Fruit fly (Drosophila melanogaster) whole organism, embryonic: ENCODE data around the gene CG18473.

Experiments
- Adf1 ChIP-seq: fragments of 200-800 bp; sonication (Bioruptor generic); IDR thresholded peaks from 2 replicates; pipeline ENCODE4 v1.3.6; 2022; ENCODE audit warnings: missing biosample characterization, missing genetic modification characterization
- Asciz ChIP-seq: fragments of 200-800 bp; sonication (Bioruptor generic); optimal IDR thresholded peaks from 2 replicates; lab custom pipeline; 2017; ENCODE audit warnings: missing biosample characterization, mild to moderate bottlenecking, missing genetic modification characterization, missing genetic modification reagents
- CG10321 ChIP-seq: fragments of 200-800 bp; sonication (Bioruptor generic); IDR thresholded peaks from 2 replicates; pipeline ENCODE4 v1.3.6; 2022; ENCODE audit warnings: missing biosample characterization, missing genetic modification characterization
- CG11085 ChIP-seq: fragments of 200-800 bp; sonication (Bioruptor generic); IDR thresholded peaks from 2 replicates; pipeline ENCODE4 v1.3.6; 2022; ENCODE audit warnings: missing biosample characterization, missing genetic modification characterization
- CG11504 ChIP-seq: fragments of 200-800 bp; sonication (Bioruptor generic); optimal IDR thresholded peaks from 3 replicates; lab custom pipeline; 2019; ENCODE audit warnings: missing biosample characterization, mild to moderate bottlenecking, missing genetic modification characterization, moderate library complexity
- CG11696 ChIP-seq: fragments of 200-800 bp; sonication (Bioruptor generic); IDR thresholded peaks from 2 replicates; pipeline ENCODE4 v1.3.6; 2022; ENCODE audit warnings: missing biosample characterization, missing genetic modification characterization
- CG1233 ChIP-seq: fragments of 200-800 bp; sonication (Bioruptor generic); optimal IDR thresholded peaks from 4 replicates; lab custom pipeline; 2018; ENCODE audit warnings: missing biosample characterization, mild to moderate bottlenecking, missing genetic modification characterization
- CG13624 ChIP-seq: fragments of 200-800 bp; sonication (Bioruptor generic); optimal IDR thresholded peaks from 2 replicates; lab custom pipeline; 2016; ENCODE audit warnings: missing biosample characterization, missing genetic modification characterization
- CG13775 ChIP-seq: fragments of 200-800 bp; sonication (Bioruptor generic); optimal IDR thresholded peaks from 3 replicates; lab custom pipeline; 2017; ENCODE audit warnings: missing biosample characterization, mild to moderate bottlenecking, missing genetic modification characterization
- CG15269 ChIP-seq: fragments of 200-800 bp; sonication (Bioruptor generic); optimal IDR thresholded peaks from 2 replicates; lab custom pipeline; 2018; ENCODE audit warnings: missing biosample characterization, mild to moderate bottlenecking, missing genetic modification characterization, moderate library complexity
- CG16779 ChIP-seq: fragments of 200-800 bp; sonication (Bioruptor generic); IDR thresholded peaks from 2 replicates; pipeline ENCODE4 v1.3.6; 2022; ENCODE audit warnings: missing biosample characterization, missing genetic modification characterization
- CG18011 ChIP-seq: fragments of 200-800 bp; sonication (Bioruptor generic); optimal IDR thresholded peaks from 2 replicates; lab custom pipeline; 2017; ENCODE audit warnings: missing biosample characterization, missing genetic modification characterization, mild to moderate bottlenecking, moderate library complexity, missing genotype
- CG18619 ChIP-seq: fragments of 200-800 bp; sonication (Bioruptor generic); optimal IDR thresholded peaks from 3 replicates; lab custom pipeline; 2017; ENCODE audit warnings: missing biosample characterization, mild to moderate bottlenecking, missing genetic modification characterization
- CG30431 ChIP-seq: fragments of 200-800 bp; sonication (Bioruptor generic); optimal IDR thresholded peaks from 2 replicates; lab custom pipeline; 2017; ENCODE audit warnings: missing biosample characterization, missing genetic modification characterization
- CG33213 ChIP-seq: fragments of 200-800 bp; sonication (Bioruptor generic); optimal IDR thresholded peaks from 3 replicates; lab custom pipeline; 2016; ENCODE audit warnings: missing biosample characterization, missing genetic modification characterization
- CG34224 ChIP-seq: fragments of 200-800 bp; sonication (Bioruptor generic); IDR thresholded peaks from 3 replicates; pipeline ENCODE4 v1.3.6; 2022; ENCODE audit warnings: missing biosample characterization, missing genetic modification characterization; ENCODE audit not compliant: partially characterized antibody
- CG4820 ChIP-seq: fragments of 200-800 bp; sonication (Bioruptor generic); optimal IDR thresholded peaks from 3 replicates; lab custom pipeline; 2016; ENCODE audit warnings: missing biosample characterization, missing genetic modification characterization
- CG7357 ChIP-seq: fragments of 200-800 bp; sonication (Bioruptor generic); IDR thresholded peaks from 3 replicates; pipeline ENCODE4 v1.3.6; 2022; ENCODE audit warnings: missing biosample characterization, missing genetic modification characterization
- CG7963 ChIP-seq: fragments of 200-800 bp; sonication (Bioruptor generic); IDR thresholded peaks from 3 replicates; pipeline ENCODE4 v1.3.6; 2022; ENCODE audit warnings: missing biosample characterization, missing genetic modification characterization; ENCODE audit not compliant: partially characterized antibody
- CG8765 ChIP-seq: fragments of 200-800 bp; sonication (Bioruptor generic); IDR thresholded peaks from 2 replicates; pipeline ENCODE4 v1.3.6; 2022; ENCODE audit warnings: missing biosample characterization, missing genetic modification characterization
- Dll ChIP-seq: fragments of 200-800 bp; sonication (Bioruptor generic); IDR thresholded peaks from 4 replicates; pipeline ENCODE4 v1.3.6; 2022; ENCODE audit warnings: missing biosample characterization, missing genetic modification characterization; ENCODE audit not compliant: partially characterized antibody
- GATAe ChIP-seq: fragments of 200-800 bp; sonication (Bioruptor generic); conservative IDR thresholded peaks from 2 replicates; pipeline ENCODE4 v1.3.6; 2022; ENCODE audit warnings: missing biosample characterization, missing genetic modification characterization
- Hey ChIP-seq: fragments of 200-800 bp; sonication (Bioruptor generic); optimal IDR thresholded peaks from 3 replicates; lab custom pipeline; 2018; ENCODE audit warnings: missing biosample characterization, mild to moderate bottlenecking, missing genetic modification characterization
- Kr ChIP-seq: fragments of 200-800 bp; sonication (Bioruptor generic); optimal IDR thresholded peaks from 2 replicates; lab custom pipeline; 2017; ENCODE audit warnings: missing biosample characterization, mild to moderate bottlenecking, missing genetic modification characterization
- Mes4 ChIP-seq: fragments of 200-800 bp; sonication (Bioruptor generic); optimal IDR thresholded peaks from 2 replicates; lab custom pipeline; 2016; ENCODE audit warnings: missing biosample characterization, missing genetic modification characterization
- Sin3A ChIP-seq: fragments of >200 bp; optimal IDR thresholded peaks from 2 replicates; lab custom pipeline; 2018
- TFAM ChIP-seq: fragments of 200-800 bp; sonication (Bioruptor generic); optimal IDR thresholded peaks from 2 replicates; lab custom pipeline; 2017; ENCODE audit warnings: missing biosample characterization, missing genetic modification characterization, inconsistent platforms
- Xbp1 ChIP-seq: fragments of 200-800 bp; sonication (Bioruptor generic); optimal IDR thresholded peaks from 3 replicates; lab custom pipeline; 2016; ENCODE audit warnings: missing biosample characterization, mild to moderate bottlenecking, missing genetic modification characterization
- YL-1 ChIP-seq: fragments of 200-800 bp; sonication (Bioruptor generic); optimal IDR thresholded peaks from 3 replicates; lab custom pipeline; 2017; ENCODE audit warnings: missing biosample characterization, mild to moderate bottlenecking, missing genetic modification characterization
- ap ChIP-seq: fragments of 200-800 bp; sonication (Bioruptor generic); IDR thresholded peaks from 2 replicates; pipeline ENCODE4 v1.3.6; 2022; ENCODE audit warnings: missing biosample characterization, missing genetic modification characterization
- bab2 ChIP-seq: fragments of 200-800 bp; sonication (Bioruptor generic); optimal IDR thresholded peaks from 2 replicates; lab custom pipeline; 2016; ENCODE audit warnings: missing biosample characterization, missing genetic modification characterization
- bowl ChIP-seq: fragments of 200-800 bp; sonication (Bioruptor generic); IDR thresholded peaks from 2 replicates; pipeline ENCODE4 v1.3.6; 2022; ENCODE audit warnings: missing biosample characterization, missing genetic modification characterization
- cwo ChIP-seq: fragments of 200-800 bp; sonication (Bioruptor generic); optimal IDR thresholded peaks from 3 replicates; lab custom pipeline; 2017; ENCODE audit warnings: missing biosample characterization, missing genetic modification characterization, mild to moderate bottlenecking, moderate library complexity, missing genetic modification reagents
- eyg ChIP-seq: fragments of 200-800 bp; sonication (Bioruptor generic); optimal IDR thresholded peaks from 3 replicates; lab custom pipeline; 2016; ENCODE audit warnings: missing biosample characterization, missing genetic modification characterization
- fru ChIP-seq: fragments of >200 bp; optimal IDR thresholded peaks from 2 replicates; lab custom pipeline; 2017
- gcm2 ChIP-seq: fragments of 200-800 bp; sonication (Bioruptor generic); optimal IDR thresholded peaks from 2 replicates; lab custom pipeline; 2016; ENCODE audit warnings: missing biosample characterization, missing genetic modification characterization
- h ChIP-seq: fragments of >200 bp; optimal IDR thresholded peaks from 2 replicates; lab custom pipeline; 2017
- hb ChIP-seq: fragments of 200-800 bp; sonication (Bioruptor generic); IDR thresholded peaks from 3 replicates; pipeline ENCODE4 v1.3.6; 2022; ENCODE audit warnings: missing biosample characterization, missing genetic modification characterization; ENCODE audit not compliant: partially characterized antibody
- hth ChIP-seq: fragments of >200 bp; optimal IDR thresholded peaks from 2 replicates; lab custom pipeline; 2017; ENCODE audit warnings: inconsistent platforms
- kah ChIP-seq: fragments of 200-800 bp; sonication (Bioruptor generic); optimal IDR thresholded peaks from 2 replicates; lab custom pipeline; 2018; ENCODE audit warnings: missing biosample characterization, mild to moderate bottlenecking, missing genetic modification characterization
- maf-S ChIP-seq: fragments of 200-800 bp; sonication (Bioruptor generic); optimal IDR thresholded peaks from 2 replicates; lab custom pipeline; 2016; ENCODE audit warnings: missing biosample characterization, missing genetic modification characterization
- org-1 ChIP-seq: fragments of 200-800 bp; sonication (Bioruptor generic); optimal IDR thresholded peaks from 2 replicates; lab custom pipeline; 2017; ENCODE audit warnings: missing biosample characterization, missing genetic modification characterization
- pb ChIP-seq: fragments of 200-800 bp; sonication (Bioruptor generic); optimal IDR thresholded peaks from 3 replicates; lab custom pipeline; 2016; ENCODE audit warnings: missing biosample characterization, missing genetic modification characterization
- phol ChIP-seq: fragments of 200-800 bp; sonication (Bioruptor generic); optimal IDR thresholded peaks from 3 replicates; lab custom pipeline; 2018; ENCODE audit warnings: missing biosample characterization, mild to moderate bottlenecking, missing genetic modification characterization, moderate library complexity
- repo ChIP-seq: fragments of 200-800 bp; sonication (Bioruptor generic); optimal IDR thresholded peaks from 2 replicates; lab custom pipeline; 2016; ENCODE audit warnings: missing biosample characterization, missing genetic modification characterization
- rib ChIP-seq: fragments of 200-800 bp; sonication (Bioruptor generic); IDR thresholded peaks from 2 replicates; pipeline ENCODE4 v1.3.6; 2022; ENCODE audit warnings: missing biosample characterization, missing genetic modification characterization
- salm ChIP-seq: fragments of 200-800 bp; sonication (Bioruptor generic); optimal IDR thresholded peaks from 2 replicates; lab custom pipeline; 2018; ENCODE audit warnings: missing biosample characterization, mild to moderate bottlenecking, missing genetic modification characterization
- sd ChIP-seq: fragments of 200-800 bp; sonication (Bioruptor generic); optimal IDR thresholded peaks from 3 replicates; lab custom pipeline; 2018; ENCODE audit warnings: missing biosample characterization, mild to moderate bottlenecking, missing genetic modification characterization, moderate library complexity
- slp2 ChIP-seq: fragments of 200-800 bp; sonication (Bioruptor generic); optimal IDR thresholded peaks from 2 replicates; lab custom pipeline; 2016; ENCODE audit warnings: missing biosample characterization, missing genetic modification characterization
- sna ChIP-seq: fragments of 200-800 bp; sonication (Bioruptor generic); IDR thresholded peaks from 2 replicates; pipeline ENCODE4 v1.3.6; 2022; ENCODE audit warnings: missing biosample characterization, missing genetic modification characterization; ENCODE audit not compliant: partially characterized antibody
- wek ChIP-seq: fragments of 200-800 bp; sonication (Bioruptor generic); optimal IDR thresholded peaks from 3 replicates; lab custom pipeline; 2018; ENCODE audit warnings: missing biosample characterization, mild to moderate bottlenecking, missing genetic modification characterization, moderate library complexity

CG18473 gene

dm6 chr3R:9378644-9379411 is 15.7 kb downstream of the CG18473 start (continued):
- no peak for TF ChIP-seq Adf1 (GFP tag; lab: Robert Waterston, UW)
- TF ChIP-seq CG13624 (GFP tag; lab: Kevin White, UChicago): peak; percentile 7
- no peak for TF ChIP-seq pb (GFP tag; lab: Kevin White, UChicago)
- TF ChIP-seq Asciz: no peak
- TF ChIP-seq Mes4 (GFP tag; lab: Kevin White, UChicago): no peak
- TF ChIP-seq CG1233 (GFP tag; lab: Kevin White, UChicago): peak; percentile 43
- no peak for TF ChIP-seq fru (lab: Kevin White, UChicago)
- peak; percentile 32; the same call in 1 of the 3 replicates for TF ChIP-seq CG7357 (GFP tag; lab: Robert Waterston, UW)
- TF ChIP-seq maf-S (GFP tag; lab: Kevin White, UChicago): no peak
- TF ChIP-seq Dll: no peak
- TF ChIP-seq GATAe: no peak
- no peak for TF ChIP-seq CG34224
- no peak for TF ChIP-seq YL-1 (GFP tag; lab: Kevin White, UChicago)
- TF ChIP-seq CG18011 (GFP tag; lab: Kevin White, UChicago): no peak
- TF ChIP-seq wek (GFP tag; lab: Kevin White, UChicago): no peak
- peak; percentile 15 for TF ChIP-seq CG33213
- no peak for TF ChIP-seq eyg (GFP tag; lab: Kevin White, UChicago)
- TF ChIP-seq cwo (GFP tag; lab: Kevin White, UChicago): no peak
- TF ChIP-seq CG8765 (GFP tag; lab: Robert Waterston, UW): 0 out of 2 replicates have a peak, but pooled peaks have one; percentile 15
- TF ChIP-seq bowl: no peak
- TF ChIP-seq Kr: peak; percentile 87
- TF ChIP-seq org-1 (GFP tag; lab: Kevin White, UChicago): no peak
- TF ChIP-seq CG4820 (GFP tag; lab: Kevin White, UChicago): peak; percentile 47
- no peak for TF ChIP-seq Sin3A (lab: Kevin White, UChicago)
- no peak for TF ChIP-seq CG7963
- TF ChIP-seq CG16779 (GFP tag; lab: Robert Waterston, UW): no peak
- TF ChIP-seq CG11504 (tag; lab: Kevin White, UChicago): peak; percentile 57
- TF ChIP-seq kah (GFP tag; lab: Kevin White, UChicago): no peak
- TF ChIP-seq h (lab: Kevin White, UChicago): no peak
- TF ChIP-seq slp2 (GFP tag; lab: Kevin White, UChicago): no peak
- peak; percentile 4 for TF ChIP-seq salm (tag; lab: Kevin White, UChicago)
- TF ChIP-seq CG15269 (tag; lab: Kevin White, UChicago): peak; percentile 14
- TF ChIP-seq phol: peak; percentile 76
- TF ChIP-seq CG30431 (GFP tag; lab: Kevin White, UChicago): peak; percentile 44
- no peak for TF ChIP-seq Hey (tag; lab: Kevin White, UChicago)
- TF ChIP-seq CG18619: peak; percentile 36
- no peak for TF ChIP-seq hth (lab: Kevin White, UChicago)
- no peak for TF ChIP-seq CG11696
- TF ChIP-seq CG11085: no peak
- peak; percentile 47 for TF ChIP-seq Xbp1 (GFP tag; lab: Kevin White, UChicago)
- no peak for TF ChIP-seq CG10321 (GFP tag; lab: Robert Waterston, UW)
- no peak for TF ChIP-seq gcm2 (GFP tag; lab: Kevin White, UChicago)
- no peak for TF ChIP-seq sna (GFP tag; lab: Robert Waterston, UW)
- peak; percentile 74 for TF ChIP-seq CG13775 (GFP tag; lab: Kevin White, UChicago)
- TF ChIP-seq rib: no peak
- peak; percentile 47 for TF ChIP-seq bab2 (GFP tag; lab: Kevin White, UChicago)
- no peak for TF ChIP-seq ap (GFP tag; lab: Robert Waterston, UW)
- no peak for TF ChIP-seq repo (GFP tag; lab: Kevin White, UChicago)
- no peak for TF ChIP-seq sd (tag; lab: Kevin White, UChicago)
- TF ChIP-seq hb (GFP tag; lab: Robert Waterston, UW): no peak
- TF ChIP-seq TFAM (GFP tag; lab: Kevin White, UChicago): peak; percentile 29
